In genomic region chr3R:8811323-8811936, dm6 we compare ENCODE assay signal across 6 fruit fly cellular contexts.
A peak's percentile ranks its signal among the peaks of the same experiment; 100 is the strongest.
TF ChIP-seq lines count a peak whose summit lies in the region.

No protein-coding gene starts in this region.

- TF ChIP-seq CTCF in whole organism, embryonic (GFP tag; optimal IDR thresholded peaks at IDR 0.05; lab: Kevin White, UChicago): peak; percentile 75

TF ChIP-seq in whole organism, 6 proteins besides CTCF, POLR2A, EP300 and RAD21:
- TF ChIP-seq usp (GFP tag; optimal IDR thresholded peaks at IDR 0.05; lab: Kevin White, UChicago) (no peak), pan (optimal IDR thresholded peaks at IDR 0.05; lab: Kevin White, UChicago) (peak; percentile 94), EcR (GFP tag; optimal IDR thresholded peaks at IDR 0.05; lab: Kevin White, UChicago) (peak in 1 of 2 experiments; percentile 21), Dll (optimal IDR thresholded peaks at IDR 0.05; lab: Kevin White, UChicago) (no peak)

TF ChIP-seq in whole organism, adult, 20 proteins besides CTCF, POLR2A, EP300 and RAD21 (continues in another document):
- TF ChIP-seq cic (GFP tag; optimal IDR thresholded peaks at IDR 0.05; lab: Kevin White, UChicago) (peak; percentile 79), Mnt (GFP tag; optimal IDR thresholded peaks at IDR 0.05; lab: Kevin White, UChicago) (peak; percentile 45), toe (GFP tag; optimal IDR thresholded peaks at IDR 0.05; lab: Kevin White, UChicago) (peak; percentile 42), CG33017 (tag; optimal IDR thresholded peaks at IDR 0.05; lab: Kevin White, UChicago) (peak; percentile 94), Crg-1 (GFP tag; optimal IDR thresholded peaks at IDR 0.05; lab: Kevin White, UChicago) (peak; percentile 68), bab1 (GFP tag; optimal IDR thresholded peaks at IDR 0.05; lab: Kevin White, UChicago) (peak; percentile 43), pad (GFP tag; optimal IDR thresholded peaks at IDR 0.05; lab: Kevin White, UChicago) (peak; percentile 74), CG7045 (GFP tag; optimal IDR thresholded peaks at IDR 0.05; lab: Kevin White, UChicago) (peak; percentile 91), CG1620 (GFP tag; optimal IDR thresholded peaks at IDR 0.05; lab: Kevin White, UChicago) (no peak), Clk (GFP tag; optimal IDR thresholded peaks at IDR 0.05; lab: Kevin White, UChicago) (peak; percentile 65), kay (GFP tag; lab: Kevin White, UChicago; ENCODE audit: borderline replicate concordance) (peak; percentile 92), CG7101 (tag; optimal IDR thresholded peaks at IDR 0.05; lab: Kevin White, UChicago) (peak; percentile 91), Hr96 (GFP tag; optimal IDR thresholded peaks at IDR 0.05; lab: Kevin White, UChicago) (peak; percentile 56), CG5204 (GFP tag; optimal IDR thresholded peaks at IDR 0.05; lab: Kevin White, UChicago) (no peak), CG12768 (GFP tag; optimal IDR thresholded peaks at IDR 0.05; lab: Kevin White, UChicago) (peak; percentile 81), CG11617 (GFP tag; optimal IDR thresholded peaks at IDR 0.05; lab: Kevin White, UChicago) (peak; percentile 70), ovo (GFP tag; optimal IDR thresholded peaks at IDR 0.05; lab: Kevin White, UChicago) (peak; percentile 31)

TF ChIP-seq in whole organism, embryonic, 481 proteins besides CTCF, POLR2A, EP300 and RAD21 (continues in another document):
- TF ChIP-seq jing (GFP tag; optimal IDR thresholded peaks at IDR 0.05; lab: Kevin White, UChicago) (peak; percentile 99), stc (GFP tag; IDR thresholded peaks at IDR 0.05; lab: Robert Waterston, UW) (peak; percentile 98), E2f2 (GFP tag; IDR thresholded peaks at IDR 0.05; lab: Robert Waterston, UW) (peak; percentile 88), wek (GFP tag; optimal IDR thresholded peaks at IDR 0.05; lab: Kevin White, UChicago) (peak; percentile 95), CG16779 (GFP tag; IDR thresholded peaks at IDR 0.05; lab: Robert Waterston, UW) (peak; percentile 98), CG15601 (tag; optimal IDR thresholded peaks at IDR 0.05; lab: Kevin White, UChicago) (peak; percentile 97), nom (GFP tag; optimal IDR thresholded peaks at IDR 0.05; lab: Kevin White, UChicago) (peak; percentile 97), vvl (GFP tag; IDR thresholded peaks at IDR 0.05; lab: Robert Waterston, UW) (peak; percentile 99), CG4854 (GFP tag; optimal IDR thresholded peaks at IDR 0.05; lab: Kevin White, UChicago) (peak; percentile 98), sna (GFP tag; IDR thresholded peaks at IDR 0.05; lab: Robert Waterston, UW; ENCODE audit: partially characterized antibody) (no peak), wdn (GFP tag; IDR thresholded peaks at IDR 0.05; lab: Robert Waterston, UW) (peak; percentile 99), CG11504 (tag; optimal IDR thresholded peaks at IDR 0.05; lab: Kevin White, UChicago) (peak; percentile 99), E2f1 (GFP tag; IDR thresholded peaks at IDR 0.05; lab: Robert Waterston, UW) (peak; percentile 98), prd (optimal IDR thresholded peaks at IDR 0.05; lab: Kevin White, UChicago) (no peak), prd (GFP tag; IDR thresholded peaks at IDR 0.05; lab: Robert Waterston, UW) (peak; percentile 99), CG34422 (GFP tag; IDR thresholded peaks at IDR 0.05; lab: Robert Waterston, UW) (peak; percentile 98), hth (optimal IDR thresholded peaks at IDR 0.05; lab: Kevin White, UChicago) (no peak), CG4328 (GFP tag; optimal IDR thresholded peaks at IDR 0.05; lab: Kevin White, UChicago) (peak; percentile 96)

TF ChIP-seq in whole organism, prepupa, 60 proteins besides CTCF, POLR2A, EP300 and RAD21 (continues in another document):
- peak; percentile 99 for TF ChIP-seq spab (GFP tag; optimal IDR thresholded peaks at IDR 0.05; lab: Kevin White, UChicago)
- TF ChIP-seq CG6808 (GFP tag; optimal IDR thresholded peaks at IDR 0.05; lab: Kevin White, UChicago): peak; percentile 98
- TF ChIP-seq Sox102F (GFP tag; optimal IDR thresholded peaks at IDR 0.05; lab: Kevin White, UChicago): peak; percentile 98
- peak; percentile 98 for TF ChIP-seq topi (GFP tag; optimal IDR thresholded peaks at IDR 0.05; lab: Kevin White, UChicago)
- peak; percentile 98 for TF ChIP-seq ss (GFP tag; optimal IDR thresholded peaks at IDR 0.05; lab: Kevin White, UChicago)
- peak; percentile 98 for TF ChIP-seq Eip93F (GFP tag; optimal IDR thresholded peaks at IDR 0.05; lab: Kevin White, UChicago)
- peak; percentile 99 for TF ChIP-seq CG3919 (GFP tag; optimal IDR thresholded peaks at IDR 0.05; lab: Kevin White, UChicago)
- peak; percentile 99 for TF ChIP-seq Met (GFP tag; optimal IDR thresholded peaks at IDR 0.05; lab: Kevin White, UChicago)
- peak; percentile 99 for TF ChIP-seq CG11294 (GFP tag; IDR thresholded peaks at IDR 0.05; lab: Robert Waterston, UW)
- peak; percentile 99 for TF ChIP-seq Ets96B (tag; optimal IDR thresholded peaks at IDR 0.05; lab: Kevin White, UChicago)
- TF ChIP-seq esn (GFP tag; optimal IDR thresholded peaks at IDR 0.05; lab: Kevin White, UChicago): peak; percentile 99
- peak; percentile 99 for TF ChIP-seq CG15336 (GFP tag; IDR thresholded peaks at IDR 0.05; lab: Robert Waterston, UW)
- TF ChIP-seq net (GFP tag; optimal IDR thresholded peaks at IDR 0.05; lab: Kevin White, UChicago): peak; percentile 99
- peak; percentile 99 for TF ChIP-seq acj6 (GFP tag; optimal IDR thresholded peaks at IDR 0.05; lab: Kevin White, UChicago)
- TF ChIP-seq CG9139 (GFP tag; optimal IDR thresholded peaks at IDR 0.05; lab: Kevin White, UChicago): peak; percentile 95
- TF ChIP-seq Hr4 (GFP tag; optimal IDR thresholded peaks at IDR 0.05; lab: Kevin White, UChicago): peak; percentile 100
- peak; percentile 99 for TF ChIP-seq CG6163 (GFP tag; IDR thresholded peaks at IDR 0.05; lab: Robert Waterston, UW)
- TF ChIP-seq Blimp-1 (GFP tag; optimal IDR thresholded peaks at IDR 0.05; lab: Kevin White, UChicago): peak; percentile 84
- peak; percentile 91 for TF ChIP-seq fd85E (GFP tag; optimal IDR thresholded peaks at IDR 0.05; lab: Kevin White, UChicago)

TF ChIP-seq in whole organism, pupa, 21 proteins besides CTCF, POLR2A, EP300 and RAD21 (continues in another document):
- TF ChIP-seq rn (GFP tag; IDR thresholded peaks at IDR 0.05; lab: Robert Waterston, UW): peak; percentile 98
- TF ChIP-seq CG15710 (tag; optimal IDR thresholded peaks at IDR 0.05; lab: Kevin White, UChicago): peak; percentile 99
- peak; percentile 99 for TF ChIP-seq CG9948 (tag; optimal IDR thresholded peaks at IDR 0.05; lab: Kevin White, UChicago)
- peak; percentile 96 for TF ChIP-seq Snoo (tag; optimal IDR thresholded peaks at IDR 0.05; lab: Kevin White, UChicago)
- TF ChIP-seq CG10348 (GFP tag; IDR thresholded peaks at IDR 0.05; lab: Robert Waterston, UW): peak; percentile 98
- TF ChIP-seq CG32121 (GFP tag; IDR thresholded peaks at IDR 0.05; lab: Robert Waterston, UW): peak; percentile 99
- TF ChIP-seq CG13204 (GFP tag; optimal IDR thresholded peaks at IDR 0.05; lab: Kevin White, UChicago): peak; percentile 95
- TF ChIP-seq EcR (GFP tag; optimal IDR thresholded peaks at IDR 0.05; lab: Kevin White, UChicago): peak; percentile 85
- TF ChIP-seq Ets98B (GFP tag; IDR thresholded peaks at IDR 0.05; lab: Robert Waterston, UW): peak; percentile 99
- TF ChIP-seq gl (tag; optimal IDR thresholded peaks at IDR 0.05; lab: Kevin White, UChicago): peak; percentile 96
- peak; percentile 99 for TF ChIP-seq CG14655 (GFP tag; optimal IDR thresholded peaks at IDR 0.05; lab: Kevin White, UChicago)
- peak; percentile 99 for TF ChIP-seq Pif1A (GFP tag; optimal IDR thresholded peaks at IDR 0.05; lab: Kevin White, UChicago)
- TF ChIP-seq CG8159 (tag; optimal IDR thresholded peaks at IDR 0.05; lab: Kevin White, UChicago): peak; percentile 99
- TF ChIP-seq CG4496 (GFP tag; IDR thresholded peaks at IDR 0.05; lab: Robert Waterston, UW): peak; percentile 99
- peak; percentile 99 for TF ChIP-seq CG17806 (tag; optimal IDR thresholded peaks at IDR 0.05; lab: Kevin White, UChicago)
- peak; percentile 98 for TF ChIP-seq D1 (tag; optimal IDR thresholded peaks at IDR 0.05; lab: Kevin White, UChicago)
- peak; percentile 99 for TF ChIP-seq CG8301 (tag; optimal IDR thresholded peaks at IDR 0.05; lab: Kevin White, UChicago)
- peak; percentile 99 for TF ChIP-seq fd96Ca (GFP tag; IDR thresholded peaks at IDR 0.05; lab: Robert Waterston, UW)
- TF ChIP-seq Pif1B (GFP tag; optimal IDR thresholded peaks at IDR 0.05; lab: Kevin White, UChicago): peak; percentile 99
- TF ChIP-seq CG12605 (GFP tag; IDR thresholded peaks at IDR 0.05; lab: Robert Waterston, UW): peak; percentile 98

TF ChIP-seq in whole organism, wandering third instar larva, 38 proteins besides CTCF, POLR2A, EP300 and RAD21 (continues in another document):
- TF ChIP-seq Abd-B (GFP tag; optimal IDR thresholded peaks at IDR 0.05; lab: Kevin White, UChicago) (no peak), jim (GFP tag; optimal IDR thresholded peaks at IDR 0.05; lab: Kevin White, UChicago) (no peak), brk (GFP tag; optimal IDR thresholded peaks at IDR 0.05; lab: Kevin White, UChicago) (peak; percentile 97), Myc (optimal IDR thresholded peaks at IDR 0.05; lab: Kevin White, UChicago) (no peak), Mio (GFP tag; optimal IDR thresholded peaks at IDR 0.05; lab: Kevin White, UChicago) (peak; percentile 88), CrebA (GFP tag; optimal IDR thresholded peaks at IDR 0.05; lab: Kevin White, UChicago; ENCODE audit: borderline replicate concordance) (no peak), HLH106 (tag; optimal IDR thresholded peaks at IDR 0.05; lab: Kevin White, UChicago) (peak; percentile 98), Rel (GFP tag; optimal IDR thresholded peaks at IDR 0.05; lab: Kevin White, UChicago) (peak; percentile 97), Rel (tag; optimal IDR thresholded peaks at IDR 0.05; lab: Kevin White, UChicago) (peak; percentile 91), lola (GFP tag; optimal IDR thresholded peaks at IDR 0.05; lab: Kevin White, UChicago) (no peak), N (GFP tag; optimal IDR thresholded peaks at IDR 0.05; lab: Kevin White, UChicago) (no peak), Hr78 (GFP tag; optimal IDR thresholded peaks at IDR 0.05; lab: Kevin White, UChicago) (no peak), sv (GFP tag; optimal IDR thresholded peaks at IDR 0.05; lab: Kevin White, UChicago) (peak; percentile 99), pan (optimal IDR thresholded peaks at IDR 0.05; lab: Kevin White, UChicago) (peak; percentile 82), dmrt93B (GFP tag; optimal IDR thresholded peaks at IDR 0.05; lab: Kevin White, UChicago) (peak; percentile 97), tai (GFP tag; optimal IDR thresholded peaks at IDR 0.05; lab: Kevin White, UChicago) (peak; percentile 95), h (GFP tag; optimal IDR thresholded peaks at IDR 0.05; lab: Kevin White, UChicago) (peak; percentile 99), Hr83 (GFP tag; optimal IDR thresholded peaks at IDR 0.05; lab: Kevin White, UChicago; ENCODE audit: poor library complexity, severe bottlenecking) (peak; percentile 59), Dif (GFP tag; optimal IDR thresholded peaks at IDR 0.05; lab: Kevin White, UChicago; ENCODE audit: partially characterized antibody) (peak; percentile 76), GATAd (GFP tag; optimal IDR thresholded peaks at IDR 0.05; lab: Kevin White, UChicago) (no peak), foxo (GFP tag; optimal IDR thresholded peaks at IDR 0.05; lab: Kevin White, UChicago) (peak; percentile 95 to 99), Dfd (GFP tag; optimal IDR thresholded peaks at IDR 0.05; lab: Kevin White, UChicago) (no peak)
